Worm (Caenorhabditis elegans): Measurements from ENCODE around the gene T28A8.5.

The T28A8.5 gene

DNA sequence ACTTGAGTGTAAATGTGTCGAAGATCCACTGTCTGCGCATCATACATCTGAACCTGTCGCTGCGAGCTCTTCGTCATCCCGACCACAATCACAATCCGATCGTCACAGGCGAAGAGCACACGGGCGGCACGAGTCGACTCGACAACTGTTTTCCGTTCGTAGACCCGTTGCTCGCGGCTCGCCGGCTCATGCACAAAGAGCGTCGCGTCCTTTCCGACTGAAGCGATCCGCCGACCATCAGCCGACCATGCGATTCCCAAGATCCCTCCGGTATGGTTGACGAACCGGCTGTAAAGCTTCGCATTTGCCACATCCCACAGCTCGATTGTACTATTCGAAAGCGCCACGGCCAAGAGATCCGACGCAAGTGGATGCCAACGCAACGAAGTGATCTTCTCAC lies 17.0 kb downstream of the T28A8.5 start:
- no peak for TF ChIP-seq flt-1 (GFP tag; IDR thresholded peaks at IDR 0.05)
- TF ChIP-seq sea-1 (GFP tag; conservative IDR thresholded peaks at IDR 0.05), result no peak
- TF ChIP-seq ets-7 (tag; optimal IDR thresholded peaks at IDR 0.05), result no peak
- TF ChIP-seq F13C5.2 (tag; optimal IDR thresholded peaks at IDR 0.05), result no peak
- TF ChIP-seq tbx-11 (GFP tag; IDR thresholded peaks at IDR 0.05), result no peak
- no peak for TF ChIP-seq ceh-36 (tag; optimal IDR thresholded peaks at IDR 0.05)
- TF ChIP-seq hnd-1 (tag; optimal IDR thresholded peaks at IDR 0.05), result no peak
- no peak for TF ChIP-seq pes-1 (GFP tag; IDR thresholded peaks at IDR 0.05)
- no peak for TF ChIP-seq hmbx-1 (tag; optimal IDR thresholded peaks at IDR 0.05)
- no peak for TF ChIP-seq tbx-37 (GFP tag; conservative IDR thresholded peaks at IDR 0.05)
- no peak for TF ChIP-seq tra-4 (tag; optimal IDR thresholded peaks at IDR 0.05)
- no peak for TF ChIP-seq aly-1 (tag; optimal IDR thresholded peaks at IDR 0.05)
- no peak for TF ChIP-seq scrt-1 (GFP tag; IDR thresholded peaks at IDR 0.05)
- no peak for TF ChIP-seq ama-1 (optimal IDR thresholded peaks at IDR 0.05)
- TF ChIP-seq B0310.2 (tag; optimal IDR thresholded peaks at IDR 0.05), result no peak
- no peak for TF ChIP-seq hmg-4 (GFP tag; optimal IDR thresholded peaks at IDR 0.05)
- no peak for TF ChIP-seq ceh-13 (GFP tag; optimal IDR thresholded peaks at IDR 0.05)

DNA sequence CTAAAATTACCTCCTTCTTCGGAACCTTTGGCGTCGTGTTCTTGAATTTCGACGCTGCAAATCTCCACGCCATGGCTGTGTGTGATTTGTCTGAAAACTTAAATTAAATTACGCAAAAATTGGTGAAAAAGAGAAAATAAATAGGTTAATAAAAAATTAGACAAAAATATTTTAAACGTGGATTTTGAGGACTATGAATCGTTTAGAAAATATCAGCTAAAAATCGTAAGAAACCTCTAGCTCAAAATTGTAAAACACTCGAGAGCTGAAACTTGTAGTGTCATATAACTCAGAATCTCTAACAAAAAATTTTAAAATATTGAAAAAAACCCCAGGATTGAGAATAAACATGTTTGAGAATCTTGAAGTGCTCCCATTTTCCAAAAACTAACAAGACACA lies 22.6 kb downstream of the T28A8.5 start, which contains the start of gene pod-1:
TSS of gene pod-1 (minus strand) at position 101 of the 400 bp plus-strand sequence.
- no peak for TF ChIP-seq tbx-37 (GFP tag; conservative IDR thresholded peaks at IDR 0.05)
- no peak for TF ChIP-seq scrt-1 (GFP tag; IDR thresholded peaks at IDR 0.05)
- no peak for TF ChIP-seq ceh-13 (GFP tag; optimal IDR thresholded peaks at IDR 0.05)
- TF ChIP-seq pes-1 (GFP tag; IDR thresholded peaks at IDR 0.05), result no peak
- no peak for TF ChIP-seq F13C5.2 (tag; optimal IDR thresholded peaks at IDR 0.05)
- TF ChIP-seq B0310.2 (tag; optimal IDR thresholded peaks at IDR 0.05), result no peak
- no peak for TF ChIP-seq hmg-4 (GFP tag; optimal IDR thresholded peaks at IDR 0.05)
- TF ChIP-seq tbx-11 (GFP tag; IDR thresholded peaks at IDR 0.05), result no peak
- TF ChIP-seq hnd-1 (tag; optimal IDR thresholded peaks at IDR 0.05), result no peak

DNA sequence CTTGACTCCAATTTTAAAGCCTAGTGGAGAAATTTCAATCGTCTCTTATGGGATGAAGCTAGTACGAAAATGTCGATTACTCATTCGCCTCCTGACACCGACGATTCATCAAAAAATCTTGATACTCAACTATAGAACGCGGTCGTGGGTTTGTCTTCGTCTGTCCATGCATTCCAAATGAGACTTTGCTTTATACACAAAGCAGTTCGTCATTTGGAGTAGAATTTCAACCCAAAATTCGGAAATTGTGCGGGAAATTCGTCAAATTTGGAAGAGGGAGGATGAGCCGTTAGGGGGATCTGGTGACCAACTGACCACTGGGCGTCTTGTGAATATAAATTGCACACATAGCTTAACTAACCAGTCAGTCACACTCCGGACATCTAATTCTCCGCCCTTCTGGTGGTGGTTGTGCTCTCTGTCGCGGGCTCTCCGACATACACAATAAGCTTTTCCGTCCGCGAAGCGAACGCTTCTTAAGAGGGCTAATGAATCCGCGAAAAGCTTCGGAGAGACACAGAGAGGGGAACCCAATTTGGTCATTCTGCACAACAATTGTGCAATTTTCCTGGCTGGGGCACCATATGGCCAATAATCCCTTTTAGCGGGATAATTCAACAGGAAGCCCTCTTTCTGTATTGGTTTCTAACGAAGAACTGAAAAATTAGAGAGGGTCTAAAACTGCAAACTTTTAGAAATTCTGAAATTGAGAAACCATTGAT lies 23.8 kb downstream of the T28A8.5 start:
- TF ChIP-seq B0310.2 (tag; optimal IDR thresholded peaks at IDR 0.05) (no peak), hmbx-1 (tag; optimal IDR thresholded peaks at IDR 0.05) (no peak), flt-1 (GFP tag; IDR thresholded peaks at IDR 0.05) (no peak), F13C5.2 (tag; optimal IDR thresholded peaks at IDR 0.05) (no peak), ama-1 (optimal IDR thresholded peaks at IDR 0.05) (no peak), hmg-4 (GFP tag; optimal IDR thresholded peaks at IDR 0.05) (no peak), tbx-11 (GFP tag; IDR thresholded peaks at IDR 0.05) (no peak), scrt-1 (GFP tag; IDR thresholded peaks at IDR 0.05) (no peak), tra-4 (tag; optimal IDR thresholded peaks at IDR 0.05) (no peak), ceh-36 (tag; optimal IDR thresholded peaks at IDR 0.05) (no peak), hnd-1 (tag; optimal IDR thresholded peaks at IDR 0.05) (no peak), ceh-13 (GFP tag; optimal IDR thresholded peaks at IDR 0.05) (no peak), sea-1 (GFP tag; conservative IDR thresholded peaks at IDR 0.05) (no peak), aly-1 (tag; optimal IDR thresholded peaks at IDR 0.05) (no peak)

- no peak for TF ChIP-seq pes-1 (GFP tag; IDR thresholded peaks at IDR 0.05)
- TF ChIP-seq hnd-1 (tag; optimal IDR thresholded peaks at IDR 0.05), result no peak
- TF ChIP-seq tbx-37 (GFP tag; conservative IDR thresholded peaks at IDR 0.05), result no peak
- no peak for TF ChIP-seq aly-1 (tag; optimal IDR thresholded peaks at IDR 0.05)
- TF ChIP-seq flt-1 (GFP tag; IDR thresholded peaks at IDR 0.05), result no peak
- TF ChIP-seq ama-1 (optimal IDR thresholded peaks at IDR 0.05), result no peak
- no peak for TF ChIP-seq F13C5.2 (tag; optimal IDR thresholded peaks at IDR 0.05)
- TF ChIP-seq tbx-11 (GFP tag; IDR thresholded peaks at IDR 0.05), result no peak
- TF ChIP-seq ceh-13 (GFP tag; optimal IDR thresholded peaks at IDR 0.05), result no peak
- TF ChIP-seq hmg-4 (GFP tag; optimal IDR thresholded peaks at IDR 0.05), result no peak
- no peak for TF ChIP-seq ets-7 (tag; optimal IDR thresholded peaks at IDR 0.05)
- TF ChIP-seq tra-4 (tag; optimal IDR thresholded peaks at IDR 0.05), result no peak
Observed at ce11 chrIII:13526191-13526590, 24.8 kb downstream of the T28A8.5 start.

ce11 chrIII:13526702-13527101 lies 25.3 kb downstream of the T28A8.5 start:
- no peak for TF ChIP-seq ceh-36 (tag; optimal IDR thresholded peaks at IDR 0.05)
- no peak for TF ChIP-seq hmg-4 (GFP tag; optimal IDR thresholded peaks at IDR 0.05)
- TF ChIP-seq ets-7 (tag; optimal IDR thresholded peaks at IDR 0.05), result no peak
- TF ChIP-seq pes-1 (GFP tag; IDR thresholded peaks at IDR 0.05), result no peak
- TF ChIP-seq F13C5.2 (tag; optimal IDR thresholded peaks at IDR 0.05), result no peak
- no peak for TF ChIP-seq scrt-1 (GFP tag; IDR thresholded peaks at IDR 0.05)
- no peak for TF ChIP-seq aly-1 (tag; optimal IDR thresholded peaks at IDR 0.05)
- TF ChIP-seq sea-1 (GFP tag; conservative IDR thresholded peaks at IDR 0.05), result no peak
- TF ChIP-seq ceh-13 (GFP tag; optimal IDR thresholded peaks at IDR 0.05), result no peak

- TF ChIP-seq hmg-4 (GFP tag; optimal IDR thresholded peaks at IDR 0.05) (peak; percentile 34), pes-1 (GFP tag; IDR thresholded peaks at IDR 0.05) (no peak)
Observed at ce11 chrIII:13527424-13528097, 26.1 kb downstream of the T28A8.5 start, which contains the start of gene lron-13. lron-13 (plus strand) TSS chrIII:13527438.

DNA sequence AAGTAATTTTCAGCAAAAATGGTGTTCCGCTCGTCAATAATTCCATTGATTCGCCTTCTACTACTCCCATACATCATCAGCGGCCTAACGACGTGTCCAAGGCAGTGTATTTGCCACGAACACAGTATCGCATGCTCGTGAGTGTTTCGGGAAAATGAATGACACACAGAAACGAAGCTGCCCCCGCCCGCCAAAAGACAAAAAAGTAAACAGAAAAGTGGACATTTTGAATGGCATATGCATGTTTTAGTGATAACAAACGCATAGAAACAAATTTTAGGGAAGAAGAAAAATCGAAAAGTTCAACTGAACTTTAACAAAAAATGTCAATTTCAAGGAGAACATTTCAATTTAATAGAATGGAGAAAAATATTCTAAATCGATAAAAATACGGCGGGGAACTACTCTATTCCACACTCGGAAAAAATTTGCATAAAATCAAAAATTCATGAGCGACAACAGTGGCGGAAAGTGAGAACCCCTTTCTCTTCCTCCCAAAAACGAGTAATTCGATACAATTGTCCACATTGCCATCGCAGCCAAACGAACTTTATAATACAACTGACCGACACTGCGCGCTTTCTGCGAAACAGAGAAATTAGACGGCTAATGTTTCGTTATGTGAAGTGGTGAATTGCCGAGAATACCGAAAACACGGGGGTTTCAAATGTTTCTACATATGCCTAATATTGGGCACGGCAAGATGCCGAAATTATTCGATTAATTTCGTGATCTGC lies 27.3 kb downstream of the T28A8.5 start:
- no peak for TF ChIP-seq F13C5.2 (tag; optimal IDR thresholded peaks at IDR 0.05)
- TF ChIP-seq tbx-11 (GFP tag; IDR thresholded peaks at IDR 0.05), result no peak
- TF ChIP-seq hmbx-1 (tag; optimal IDR thresholded peaks at IDR 0.05), result no peak
- no peak for TF ChIP-seq ceh-36 (tag; optimal IDR thresholded peaks at IDR 0.05)
- no peak for TF ChIP-seq tra-4 (tag; optimal IDR thresholded peaks at IDR 0.05)
- TF ChIP-seq sea-1 (GFP tag; conservative IDR thresholded peaks at IDR 0.05), result no peak
- no peak for TF ChIP-seq hmg-4 (GFP tag; optimal IDR thresholded peaks at IDR 0.05)
- no peak for TF ChIP-seq flt-1 (GFP tag; IDR thresholded peaks at IDR 0.05)
- TF ChIP-seq ets-7 (tag; optimal IDR thresholded peaks at IDR 0.05), result no peak
- no peak for TF ChIP-seq aly-1 (tag; optimal IDR thresholded peaks at IDR 0.05)

All from whole organism, early embryonic.